Worm (Caenorhabditis elegans) whole organism, L1 larva: ENCODE measurements around the gene tbce-1.

ENCODE experiments used
- blmp-1 ChIP-seq: fragments of 150-350 bp; optimal IDR thresholded peaks from 2 replicates; lab custom pipeline; 2014; ENCODE audit warnings: missing biosample characterization, missing genetic modification characterization
- fkh-8 ChIP-seq: sonication (generic microtip); optimal IDR thresholded peaks from 2 replicates; lab custom pipeline; 2016; ENCODE audit warnings: mild to moderate bottlenecking, missing genetic modification characterization, missing compliant biosample characterization
- lin-13 ChIP-seq: fragments of 150-350 bp; optimal IDR thresholded peaks from 2 replicates; lab custom pipeline; 2014; ENCODE audit warnings: missing biosample characterization, missing genetic modification reagents, missing genetic modification characterization
- mdl-1 ChIP-seq, 2 experiments: fragments of 150-350 bp; optimal IDR thresholded peaks; 2 replicates each; lab custom pipeline; 2014 to 2017; ENCODE audit warnings: missing biosample characterization in 2 of 2, missing genetic modification characterization in 2 of 2, inconsistent platforms in 1 of 2
- nhr-12 ChIP-seq: sonication (generic microtip); optimal IDR thresholded peaks from 2 replicates; lab custom pipeline; 2017; ENCODE audit warnings: missing biosample characterization, missing genetic modification characterization
- nhr-76 ChIP-seq: sonication (generic microtip); optimal IDR thresholded peaks from 2 replicates; lab custom pipeline; 2017; ENCODE audit warnings: missing biosample characterization, missing genetic modification characterization
- nhr-77 ChIP-seq: fragments of 150-350 bp; optimal IDR thresholded peaks from 2 replicates; lab custom pipeline; 2014; ENCODE audit warnings: missing biosample characterization, missing genetic modification characterization
- zag-1 ChIP-seq: fragments of 150-350 bp; optimal IDR thresholded peaks from 2 replicates; lab custom pipeline; 2014; ENCODE audit warnings: missing biosample characterization, missing genetic modification characterization

DNA sequence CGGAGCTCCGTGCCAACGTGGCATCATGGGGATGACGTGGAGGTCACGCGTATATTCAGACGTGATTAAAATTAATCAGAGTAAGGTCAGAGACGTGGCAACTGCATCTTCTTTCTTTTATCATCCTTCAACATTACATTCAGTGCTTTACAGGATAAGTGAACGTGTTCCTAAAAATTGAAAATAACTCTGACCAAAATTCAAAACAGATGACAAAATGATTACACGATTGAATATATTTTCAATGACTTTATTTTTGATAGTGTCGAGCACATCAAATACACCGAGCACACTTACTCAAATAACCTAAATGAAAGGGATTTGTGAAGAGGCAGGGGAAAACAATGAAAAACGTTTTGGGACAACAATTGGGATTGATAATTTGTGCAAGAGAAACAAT is 8.1 kb upstream of the tbce-1 start, which contains the start of gene K07H8.9:
- TF ChIP-seq nhr-77 (tag; lab: Kevin White, UChicago) (no peak), fkh-8 (no peak), zag-1 (no peak), mdl-1 (tag; optimal IDR thresholded peaks at IDR 0.05; lab: Kevin White, UChicago) (no peak), nhr-12 (no peak), lin-13 (GFP tag; lab: Kevin White, UChicago) (no peak), nhr-76 (tag; lab: Kevin White, UChicago) (no peak), blmp-1 (tag; lab: Kevin White, UChicago) (no peak)
